Worm (Caenorhabditis elegans) whole organism, L2 larva: Measurements from ENCODE around the gene hrg-5.

Experiments used
- C34F6.9 ChIP-seq: fragments of 150-350 bp; optimal IDR thresholded peaks from 2 replicates; lab custom pipeline; 2014; ENCODE audit warnings: missing biosample characterization, missing genetic modification characterization
- F13H6.1 ChIP-seq: sonication (generic microtip); optimal IDR thresholded peaks from 2 replicates; lab custom pipeline; 2016; ENCODE audit warnings: missing genetic modification characterization, missing compliant biosample characterization
- R02D3.7 ChIP-seq: fragments of 150-350 bp; optimal IDR thresholded peaks from 2 replicates; lab custom pipeline; 2014; ENCODE audit warnings: missing biosample characterization, missing genetic modification characterization
- Y55F3AM.14 ChIP-seq: fragments of 200-800 bp; sonication (Bioruptor generic); optimal IDR thresholded peaks from 2 replicates; lab custom pipeline; 2018; ENCODE audit warnings: mild to moderate bottlenecking, missing genetic modification characterization, missing compliant biosample characterization
- ZK546.5 ChIP-seq: sonication (generic microtip); optimal IDR thresholded peaks from 2 replicates; lab custom pipeline; 2017; ENCODE audit warnings: missing biosample characterization, missing genetic modification characterization
- aly-2 ChIP-seq: fragments of 150-350 bp; optimal IDR thresholded peaks from 2 replicates; lab custom pipeline; 2014; ENCODE audit warnings: missing biosample characterization, missing genetic modification characterization
- ama-1 ChIP-seq: fragments of 150-350 bp; optimal IDR thresholded peaks from 2 replicates; lab custom pipeline; 2018; ENCODE audit warnings: inconsistent platforms
- blmp-1 ChIP-seq: sonication (generic microtip); optimal IDR thresholded peaks from 2 replicates; lab custom pipeline; 2017; ENCODE audit warnings: missing genetic modification characterization, mild to moderate bottlenecking, missing compliant biosample characterization, antibody characterized with exemption, moderate library complexity; ENCODE audit not compliant: insufficient read depth
- ceh-16 ChIP-seq: fragments of 150-350 bp; optimal IDR thresholded peaks from 2 replicates; lab custom pipeline; 2014; ENCODE audit warnings: missing biosample characterization, missing genetic modification characterization
- ceh-82 ChIP-seq: fragments of 150-350 bp; optimal IDR thresholded peaks from 2 replicates; lab custom pipeline; 2014; ENCODE audit warnings: missing biosample characterization, missing genetic modification characterization
- crh-2 ChIP-seq: sonication (generic microtip); optimal IDR thresholded peaks from 2 replicates; lab custom pipeline; 2017; ENCODE audit warnings: missing biosample characterization, missing genetic modification characterization
- egl-27 ChIP-seq: sonication (generic microtip); optimal IDR thresholded peaks from 3 replicates; lab custom pipeline; 2017; ENCODE audit warnings: missing biosample characterization, missing genetic modification reagents, missing genetic modification characterization
- elt-3 ChIP-seq: sonication (generic microtip); optimal IDR thresholded peaks from 2 replicates; lab custom pipeline; 2017; ENCODE audit warnings: missing biosample characterization, missing genetic modification characterization
- fos-1 ChIP-seq: fragments of 150-350 bp; optimal IDR thresholded peaks from 2 replicates; lab custom pipeline; 2014; ENCODE audit warnings: missing biosample characterization, missing genetic modification characterization
- gmeb-1 ChIP-seq: fragments of 150-350 bp; optimal IDR thresholded peaks from 2 replicates; lab custom pipeline; 2014; ENCODE audit warnings: missing biosample characterization, missing genetic modification characterization
- lin-11 ChIP-seq: fragments of 150-350 bp; sonication (generic microtip); optimal IDR thresholded peaks from 2 replicates; lab custom pipeline; 2014; ENCODE audit warnings: missing biosample characterization, missing genetic modification characterization, inconsistent platforms, mixed read lengths
- lin-13 ChIP-seq: fragments of 150-350 bp; optimal IDR thresholded peaks from 2 replicates; lab custom pipeline; 2014; ENCODE audit warnings: missing biosample characterization, missing genetic modification reagents, missing genetic modification characterization
- lin-39 ChIP-seq: fragments of 150-350 bp; optimal IDR thresholded peaks from 2 replicates; lab custom pipeline; 2014; ENCODE audit warnings: missing biosample characterization, missing genetic modification reagents, missing genetic modification characterization
- lsy-2 ChIP-seq, 2 experiments: fragments of 150-350 bp in 1 of 2; sonication (generic microtip) in 1 of 2; optimal IDR thresholded peaks; 2 replicates each; lab custom pipeline; 2014 to 2017; ENCODE audit warnings: missing biosample characterization in 2 of 2, missing genetic modification characterization in 2 of 2
- mab-5 ChIP-seq: fragments of 150-350 bp; optimal IDR thresholded peaks from 2 replicates; lab custom pipeline; 2014; ENCODE audit warnings: missing biosample characterization, missing genetic modification characterization
- mdl-1 ChIP-seq, 2 experiments: fragments of 150-350 bp in 1 of 2; sonication (generic microtip) in 1 of 2; optimal IDR thresholded peaks; 2 replicates each; lab custom pipeline; 2017; ENCODE audit warnings: missing biosample characterization in 2 of 2, missing genetic modification characterization in 2 of 2
- nhr-129 ChIP-seq: fragments of 150-350 bp; optimal IDR thresholded peaks from 2 replicates; lab custom pipeline; 2014; ENCODE audit warnings: missing biosample characterization, missing genetic modification characterization
- nhr-21 ChIP-seq: fragments of 150-350 bp; optimal IDR thresholded peaks from 2 replicates; lab custom pipeline; 2014; ENCODE audit warnings: missing biosample characterization, missing genetic modification characterization
- nhr-23 ChIP-seq: fragments of 150-350 bp; optimal IDR thresholded peaks from 2 replicates; lab custom pipeline; 2014; ENCODE audit warnings: missing biosample characterization, missing genetic modification reagents, missing genetic modification characterization
- nhr-237 ChIP-seq: fragments of 150-350 bp; optimal IDR thresholded peaks from 2 replicates; lab custom pipeline; 2014; ENCODE audit warnings: missing biosample characterization, missing genetic modification characterization
- nhr-25 ChIP-seq: fragments of 150-350 bp; sonication (generic microtip); optimal IDR thresholded peaks from 3 replicates; lab custom pipeline; 2014; ENCODE audit warnings: missing biosample characterization, missing genetic modification characterization
- nhr-6 ChIP-seq: fragments of 150-350 bp; optimal IDR thresholded peaks from 2 replicates; lab custom pipeline; 2014; ENCODE audit warnings: missing biosample characterization, missing genetic modification characterization
- nhr-77 ChIP-seq: fragments of 150-350 bp; optimal IDR thresholded peaks from 2 replicates; lab custom pipeline; 2014; ENCODE audit warnings: missing biosample characterization, missing genetic modification characterization
- peb-1 ChIP-seq: fragments of 150-350 bp; optimal IDR thresholded peaks from 2 replicates; lab custom pipeline; 2014; ENCODE audit warnings: missing biosample characterization, missing genetic modification characterization
- sem-4 ChIP-seq: fragments of 150-350 bp; optimal IDR thresholded peaks from 2 replicates; lab custom pipeline; 2014; ENCODE audit warnings: missing biosample characterization, missing genetic modification reagents, missing genetic modification characterization
- skn-1 ChIP-seq: sonication (generic microtip); optimal IDR thresholded peaks from 2 replicates; lab custom pipeline; 2017; ENCODE audit warnings: missing biosample characterization, missing genetic modification characterization
- sma-3 ChIP-seq: sonication (generic microtip); optimal IDR thresholded peaks from 2 replicates; lab custom pipeline; 2016; ENCODE audit warnings: missing genetic modification reagents, missing genetic modification characterization, missing compliant biosample characterization
- sma-9 ChIP-seq, 2 experiments: fragments of 150-350 bp in 1 of 2; sonication (generic microtip) in 1 of 2; optimal IDR thresholded peaks; 2 replicates each; lab custom pipeline; 2014 to 2016; ENCODE audit warnings: missing genetic modification characterization in 2 of 2, mild to moderate bottlenecking in 1 of 2, missing biosample characterization in 1 of 2, missing compliant biosample characterization in 1 of 2, missing genetic modification reagents in 1 of 2, moderate library complexity in 1 of 2
- snpc-4 ChIP-seq: fragments of 150-350 bp; optimal IDR thresholded peaks from 2 replicates; lab custom pipeline; 2014; ENCODE audit warnings: missing biosample characterization, missing genetic modification characterization
- unc-39 ChIP-seq: fragments of 150-350 bp; optimal IDR thresholded peaks from 2 replicates; lab custom pipeline; 2014; ENCODE audit warnings: missing biosample characterization, missing genetic modification characterization
- unc-55 ChIP-seq: fragments of 150-350 bp; sonication (generic microtip); optimal IDR thresholded peaks from 3 replicates; lab custom pipeline; 2014; ENCODE audit warnings: missing biosample characterization, missing genetic modification reagents, missing genetic modification characterization
- unc-62 ChIP-seq: fragments of 150-350 bp; optimal IDR thresholded peaks from 2 replicates; lab custom pipeline; 2014; ENCODE audit warnings: missing biosample characterization, missing genetic modification reagents, missing genetic modification characterization
- zag-1 ChIP-seq: fragments of 150-350 bp; optimal IDR thresholded peaks from 2 replicates; lab custom pipeline; 2014; ENCODE audit warnings: missing biosample characterization, missing genetic modification characterization
- ztf-1 ChIP-seq: fragments of 200-800 bp; sonication (Bioruptor generic); conservative IDR thresholded peaks from 2 replicates; pipeline ENCODE4 v1.3.6; 2022; ENCODE audit warnings: missing genetic modification characterization, missing compliant biosample characterization
- ztf-11 ChIP-seq: sonication (generic microtip); optimal IDR thresholded peaks from 2 replicates; lab custom pipeline; 2017; ENCODE audit warnings: missing biosample characterization, missing genetic modification characterization
- ztf-4 ChIP-seq: fragments of 150-350 bp; optimal IDR thresholded peaks from 2 replicates; lab custom pipeline; 2014; ENCODE audit warnings: missing biosample characterization, missing genetic modification characterization

The hrg-5 gene

ce11 chrIV:11032288-11032687, 3.1 kb upstream of the hrg-5 start, which contains the start of gene hrg-6:
Gene hrg-6, plus strand, starts transcription at chrIV:11032588.
- TF ChIP-seq skn-1 (no peak), nhr-23 (no peak)

ce11 chrIV:11031640-11032039, 2.4 kb upstream of the hrg-5 start:
- peak; percentile 57 for TF ChIP-seq nhr-129 (tag; lab: Kevin White, UChicago)
- TF ChIP-seq gmeb-1 (tag; lab: Kevin White, UChicago): peak; percentile 20
- TF ChIP-seq fos-1 (tag; lab: Kevin White, UChicago): peak; percentile 83
- TF ChIP-seq mdl-1 (tag; optimal IDR thresholded peaks at IDR 0.05; lab: Kevin White, UChicago): no peak
- TF ChIP-seq unc-55 (GFP tag; lab: Kevin White, UChicago): no peak
- TF ChIP-seq crh-2 (tag; lab: Kevin White, UChicago): peak; percentile 50
- TF ChIP-seq sma-9 (GFP tag; optimal IDR thresholded peaks at IDR 0.05; lab: Kevin White, UChicago): no peak
- no peak for TF ChIP-seq sma-9 (tag; optimal IDR thresholded peaks at IDR 0.05; lab: Kevin White, UChicago)

DNA sequence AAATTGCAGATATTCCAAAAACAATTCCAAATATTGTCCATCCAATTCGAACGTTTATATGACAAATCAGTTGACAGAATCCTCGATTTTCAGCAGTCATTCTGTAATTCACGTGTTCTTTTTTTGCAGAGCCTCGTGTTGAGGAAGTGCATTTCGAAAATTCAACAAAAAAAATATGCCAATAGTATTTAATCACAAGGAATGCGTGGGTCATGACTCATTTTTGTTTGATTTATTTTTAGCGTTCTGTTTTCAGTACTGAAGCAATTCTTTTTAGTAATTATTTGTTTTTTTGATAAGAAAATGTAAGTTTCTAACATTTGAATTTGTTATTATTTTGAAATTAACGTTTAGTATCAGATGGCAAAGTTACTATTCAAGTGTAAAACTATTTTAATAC, 1.7 kb upstream of the hrg-5 start, which contains the start of gene hrg-4:
hrg-4 (minus strand) TSS at position 101 of the 400 bp plus-strand sequence.
- TF ChIP-seq F13H6.1 (tag; lab: Kevin White, UChicago) (no peak), gmeb-1 (tag; lab: Kevin White, UChicago) (no peak), mdl-1 (tag; optimal IDR thresholded peaks at IDR 0.05; lab: Kevin White, UChicago) (no peak), nhr-237 (no peak), lsy-2 (tag; optimal IDR thresholded peaks at IDR 0.05; lab: Kevin White, UChicago) (no peak), sma-3 (GFP tag; lab: Kevin White, UChicago) (no peak)

ce11 chrIV:11030117-11030516, 889 bp upstream of the hrg-5 start:
- TF ChIP-seq nhr-237: no peak
- no peak for TF ChIP-seq nhr-6 (tag; lab: Kevin White, UChicago)
- no peak for TF ChIP-seq fos-1 (tag; lab: Kevin White, UChicago)
- no peak for TF ChIP-seq ceh-82 (tag; lab: Kevin White, UChicago)
- no peak for TF ChIP-seq Y55F3AM.14
- no peak for TF ChIP-seq gmeb-1 (tag; lab: Kevin White, UChicago)
- TF ChIP-seq elt-3: no peak
- no peak for TF ChIP-seq unc-39 (tag; lab: Kevin White, UChicago)
- TF ChIP-seq unc-62 (GFP tag; lab: Kevin White, UChicago): no peak
- TF ChIP-seq lin-39: no peak
- no peak for TF ChIP-seq skn-1
- TF ChIP-seq lin-11 (tag; lab: Kevin White, UChicago): no peak
- no peak for TF ChIP-seq aly-2 (tag; lab: Kevin White, UChicago)
- no peak for TF ChIP-seq unc-55 (GFP tag; lab: Kevin White, UChicago)
- no peak for TF ChIP-seq sem-4 (tag; lab: Kevin White, UChicago)
- TF ChIP-seq nhr-77 (tag; lab: Kevin White, UChicago): no peak
- TF ChIP-seq ztf-11 (tag; lab: Kevin White, UChicago): no peak
- TF ChIP-seq lsy-2 (tag; optimal IDR thresholded peaks at IDR 0.05; lab: Kevin White, UChicago): no peak

DNA sequence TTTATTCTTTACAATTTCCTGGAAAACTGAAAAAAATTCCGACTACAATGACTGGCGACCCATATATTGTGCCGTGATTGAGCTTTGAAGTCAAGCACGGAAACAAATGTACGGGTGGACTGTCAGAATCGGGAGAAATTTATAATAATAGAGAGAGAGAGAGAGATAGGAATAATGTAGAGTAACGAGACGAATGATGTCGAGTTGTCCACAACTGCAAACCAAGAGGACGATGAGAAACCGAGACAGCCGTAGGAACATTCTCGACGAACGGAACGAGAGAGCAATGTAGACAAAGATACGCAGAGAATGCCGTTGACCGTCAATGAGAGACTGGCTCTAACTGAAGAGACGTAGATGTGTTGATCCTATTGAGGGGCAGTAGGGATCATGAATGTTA, 1.7 kb downstream of the hrg-5 start:
- TF ChIP-seq C34F6.9 (tag; lab: Kevin White, UChicago) (peak; percentile 90), lin-13 (GFP tag; lab: Kevin White, UChicago) (peak; percentile 80), ama-1 (lab: Kevin White, UChicago) (peak; percentile 97), lin-11 (tag; lab: Kevin White, UChicago) (peak; percentile 58), blmp-1 (peak; percentile 30), nhr-237 (no peak), snpc-4 (peak; percentile 28), ceh-82 (tag; lab: Kevin White, UChicago) (no peak), gmeb-1 (tag; lab: Kevin White, UChicago) (peak; percentile 53), ZK546.5 (tag; lab: Kevin White, UChicago) (no peak), nhr-25 (tag; lab: Kevin White, UChicago) (peak; percentile 73), crh-2 (tag; lab: Kevin White, UChicago) (peak; percentile 95), ztf-1 (GFP tag; lab: Robert Waterston, UW) (no peak), nhr-21 (tag; lab: Kevin White, UChicago) (peak; percentile 69), mab-5 (tag; lab: Kevin White, UChicago) (peak; percentile 42), sem-4 (tag; lab: Kevin White, UChicago) (peak; percentile 89), unc-62 (GFP tag; lab: Kevin White, UChicago) (peak; percentile 2), fos-1 (tag; lab: Kevin White, UChicago) (peak; percentile 92), ztf-4 (tag; lab: Kevin White, UChicago) (peak; percentile 75), Y55F3AM.14 (peak; percentile 53), nhr-6 (tag; lab: Kevin White, UChicago) (peak; percentile 80), zag-1 (tag; lab: Kevin White, UChicago) (peak; percentile 94), sma-9 (GFP tag; optimal IDR thresholded peaks at IDR 0.05; lab: Kevin White, UChicago) (peak; percentile 90), sma-9 (tag; optimal IDR thresholded peaks at IDR 0.05; lab: Kevin White, UChicago) (no peak), F13H6.1 (tag; lab: Kevin White, UChicago) (peak; percentile 92), nhr-129 (tag; lab: Kevin White, UChicago) (peak; percentile 95), egl-27 (tag; lab: Kevin White, UChicago) (peak; percentile 84), sma-3 (GFP tag; lab: Kevin White, UChicago) (peak; percentile 89), nhr-23 (no peak), mdl-1 (tag; optimal IDR thresholded peaks at IDR 0.05; lab: Kevin White, UChicago) (peak; percentile 13 to 47), unc-39 (tag; lab: Kevin White, UChicago) (no peak), lin-39 (no peak), ceh-16 (tag; lab: Kevin White, UChicago) (no peak), R02D3.7 (tag; lab: Kevin White, UChicago) (no peak), lsy-2 (tag; optimal IDR thresholded peaks at IDR 0.05; lab: Kevin White, UChicago) (peak; percentile 57 to 90), peb-1 (peak; percentile 70)
